Worm (Caenorhabditis elegans): ENCODE results near the gene F56D6.11.

ce11 chrIV:3875260-3875659 lies 31.0 kb downstream of the F56D6.11 start:
- no peak for TF ChIP-seq ceh-43 (GFP tag; optimal IDR thresholded peaks at IDR 0.05)
- no peak for TF ChIP-seq unc-120 (tag; optimal IDR thresholded peaks at IDR 0.05; ENCODE audit: poor library complexity, severe bottlenecking)
- TF ChIP-seq nhr-237 (tag; optimal IDR thresholded peaks at IDR 0.05) = no peak
- TF ChIP-seq unc-39 (tag; optimal IDR thresholded peaks at IDR 0.05) = no peak
- no peak for TF ChIP-seq nhr-28 (tag; optimal IDR thresholded peaks at IDR 0.05)
- TF ChIP-seq pha-4 (tag; optimal IDR thresholded peaks at IDR 0.05) = no peak
- TF ChIP-seq M03D4.4 (tag; optimal IDR thresholded peaks at IDR 0.05) = no peak
- no peak for TF ChIP-seq ztf-11 (tag; optimal IDR thresholded peaks at IDR 0.05)

Data from whole organism, mixed stage, embryonic.